Worm (Caenorhabditis elegans): ENCODE measurements around the gene Y75B8A.8.

- no peak for TF ChIP-seq mel-28 (tag; optimal IDR thresholded peaks at IDR 0.05; ENCODE audit: borderline replicate concordance)
- no peak for TF ChIP-seq akir-1 (GFP tag; optimal IDR thresholded peaks at IDR 0.05)
- TF ChIP-seq him-1 (tag; optimal IDR thresholded peaks at IDR 0.05) = no peak
- no peak for TF ChIP-seq atf-7 (tag; optimal IDR thresholded peaks at IDR 0.05)
- no peak for TF ChIP-seq unc-62 (GFP tag; optimal IDR thresholded peaks at IDR 0.05)
- no peak for TF ChIP-seq efl-1 (GFP tag; optimal IDR thresholded peaks at IDR 0.05)
- TF ChIP-seq lsy-27 (tag; optimal IDR thresholded peaks at IDR 0.05; ENCODE audit: borderline replicate concordance, insufficient read depth) = no peak
- TF ChIP-seq attf-3 (GFP tag; conservative IDR thresholded peaks at IDR 0.05) = no peak
Measured at ce11 chrIII:12135580-12135979, 25.0 kb upstream of the Y75B8A.8 start.

All from whole organism, young adult.